Fruit fly (Drosophila melanogaster): Measurements from ENCODE around the gene armi.
A peak's percentile ranks its signal among the peaks of the same experiment; 100 is the strongest.

dm6 chr3L:3441763-3442673 lies 19.1 kb upstream of the armi start:
- TF ChIP-seq Ets96B (tag; optimal IDR thresholded peaks at IDR 0.05) (peak; percentile 81), CG6163 (GFP tag; IDR thresholded peaks at IDR 0.05) (peak; percentile 42; the same call in 2 of the 3 replicates), Sox15 (GFP tag; optimal IDR thresholded peaks at IDR 0.05) (no peak), CG6854 (GFP tag; optimal IDR thresholded peaks at IDR 0.05) (no peak)
